Worm (Caenorhabditis elegans): ENCODE measurements around the gene hpo-25.

- TF ChIP-seq pag-3 (tag; optimal IDR thresholded peaks at IDR 0.05; ENCODE audit: borderline replicate concordance, insufficient read depth), result no peak
- no peak for TF ChIP-seq tbx-2 (tag; optimal IDR thresholded peaks at IDR 0.05)
- TF ChIP-seq nhr-237 (tag; optimal IDR thresholded peaks at IDR 0.05), result no peak
- TF ChIP-seq snpc-4 (tag; optimal IDR thresholded peaks at IDR 0.05), result no peak
- no peak for TF ChIP-seq elt-3 (tag; optimal IDR thresholded peaks at IDR 0.05)
- no peak for TF ChIP-seq unc-62 (GFP tag; optimal IDR thresholded peaks at IDR 0.05)
- no peak for TF ChIP-seq nhr-76 (tag; optimal IDR thresholded peaks at IDR 0.05)
- TF ChIP-seq fkh-8 (tag; optimal IDR thresholded peaks at IDR 0.05), result no peak
Observed at ce11 chrII:2418836-2419235, 49.8 kb downstream of the hpo-25 start, which contains the start of gene fbxc-20.
